Fruit fly (Drosophila melanogaster) whole organism, embryonic: ENCODE results near the gene CG16736.
A peak's percentile ranks its signal among the peaks of the same experiment; 100 is the strongest.

Experiments used
- Bgb ChIP-seq: fragments of 200-800 bp; sonication (Bioruptor generic); IDR thresholded peaks from 2 replicates; pipeline ENCODE4 v1.3.6; 2022; ENCODE audit warnings: missing biosample characterization, missing genetic modification characterization; ENCODE audit not compliant: partially characterized antibody
- CG10274 ChIP-seq: fragments of 200-800 bp; sonication (Bioruptor generic); optimal IDR thresholded peaks from 3 replicates; lab custom pipeline; 2017; ENCODE audit warnings: missing biosample characterization, mild to moderate bottlenecking, missing genetic modification characterization
- CG11504 ChIP-seq: fragments of 200-800 bp; sonication (Bioruptor generic); optimal IDR thresholded peaks from 3 replicates; lab custom pipeline; 2019; ENCODE audit warnings: missing biosample characterization, mild to moderate bottlenecking, missing genetic modification characterization, moderate library complexity
- CG13424 ChIP-seq: fragments of 200-800 bp; sonication (Bioruptor generic); optimal IDR thresholded peaks from 2 replicates; lab custom pipeline; 2019; ENCODE audit warnings: missing biosample characterization, mild to moderate bottlenecking, missing genetic modification characterization, moderate library complexity
- CG15011 ChIP-seq: fragments of 200-800 bp; sonication (Bioruptor generic); optimal IDR thresholded peaks from 3 replicates; lab custom pipeline; 2018; ENCODE audit warnings: missing biosample characterization, mild to moderate bottlenecking, missing genetic modification characterization
- CG1647 ChIP-seq: fragments of 200-800 bp; sonication (Bioruptor generic); optimal IDR thresholded peaks from 3 replicates; lab custom pipeline; 2016; ENCODE audit warnings: missing biosample characterization, missing genetic modification characterization
- CG16813 ChIP-seq: fragments of 200-800 bp; sonication (Bioruptor generic); IDR thresholded peaks from 3 replicates; pipeline ENCODE4 v1.3.6; 2022; ENCODE audit warnings: missing biosample characterization, missing genetic modification characterization; ENCODE audit not compliant: partially characterized antibody
- CG18262 ChIP-seq: fragments of 200-800 bp; optimal IDR thresholded peaks from 3 replicates; lab custom pipeline; 2019; ENCODE audit warnings: missing biosample characterization, mild to moderate bottlenecking, missing genetic modification characterization, moderate library complexity
- CG2678 ChIP-seq: fragments of 200-800 bp; sonication (Bioruptor generic); optimal IDR thresholded peaks from 3 replicates; lab custom pipeline; 2019; ENCODE audit warnings: missing biosample characterization, mild to moderate bottlenecking, missing genetic modification characterization, moderate library complexity
- CG30431 ChIP-seq: fragments of 200-800 bp; sonication (Bioruptor generic); optimal IDR thresholded peaks from 2 replicates; lab custom pipeline; 2017; ENCODE audit warnings: missing biosample characterization, missing genetic modification characterization
- CG31441 ChIP-seq: fragments of 200-800 bp; sonication (Bioruptor generic); IDR thresholded peaks from 2 replicates; pipeline ENCODE4 v1.3.6; 2022; ENCODE audit warnings: missing biosample characterization, missing genetic modification characterization
- CG3163 ChIP-seq: fragments of 200-800 bp; sonication (Bioruptor generic); optimal IDR thresholded peaks from 3 replicates; lab custom pipeline; 2016; ENCODE audit warnings: missing biosample characterization, missing genetic modification characterization
- CG32532 ChIP-seq: fragments of 200-800 bp; sonication (Bioruptor generic); IDR thresholded peaks from 2 replicates; pipeline ENCODE4 v1.3.6; 2022; ENCODE audit warnings: missing biosample characterization, missing genetic modification characterization
- CG33213 ChIP-seq: fragments of 200-800 bp; sonication (Bioruptor generic); optimal IDR thresholded peaks from 3 replicates; lab custom pipeline; 2016; ENCODE audit warnings: missing biosample characterization, missing genetic modification characterization
- CG3838 ChIP-seq: fragments of 200-800 bp; sonication (Bioruptor generic); optimal IDR thresholded peaks from 3 replicates; lab custom pipeline; 2016; ENCODE audit warnings: missing biosample characterization, missing genetic modification characterization
- CG3995 ChIP-seq: fragments of 200-800 bp; sonication (Bioruptor generic); optimal IDR thresholded peaks from 3 replicates; lab custom pipeline; 2016; ENCODE audit warnings: missing biosample characterization, missing genetic modification characterization
- CG4404 ChIP-seq: fragments of 200-800 bp; sonication (Bioruptor generic); IDR thresholded peaks from 2 replicates; pipeline ENCODE4 v1.3.6; 2022; ENCODE audit warnings: missing biosample characterization, missing genetic modification characterization
- CG4820 ChIP-seq: fragments of 200-800 bp; sonication (Bioruptor generic); optimal IDR thresholded peaks from 3 replicates; lab custom pipeline; 2016; ENCODE audit warnings: missing biosample characterization, missing genetic modification characterization
- CG7963 ChIP-seq: fragments of 200-800 bp; sonication (Bioruptor generic); IDR thresholded peaks from 3 replicates; pipeline ENCODE4 v1.3.6; 2022; ENCODE audit warnings: missing biosample characterization, missing genetic modification characterization; ENCODE audit not compliant: partially characterized antibody
- CTCF ChIP-seq: fragments of 200-800 bp; sonication (Bioruptor generic); optimal IDR thresholded peaks from 2 replicates; lab custom pipeline; 2017; ENCODE audit warnings: missing biosample characterization, mild to moderate bottlenecking, missing genetic modification characterization, moderate library complexity
- Dbx ChIP-seq: fragments of 200-800 bp; sonication (Bioruptor generic); IDR thresholded peaks from 3 replicates; pipeline ENCODE4 v1.3.6; 2022; ENCODE audit warnings: missing biosample characterization, missing genetic modification characterization
- Dfd ChIP-seq, 2 experiments: fragments of >200 bp; optimal IDR thresholded peaks; 2 replicates each; lab custom pipeline; 2017; ENCODE audit warnings: missing biosample characterization in 2 of 2, missing genetic modification characterization in 2 of 2
- Dp ChIP-seq: fragments of 200-800 bp; sonication (Bioruptor generic); optimal IDR thresholded peaks from 2 replicates; lab custom pipeline; 2018; ENCODE audit warnings: missing biosample characterization, mild to moderate bottlenecking, missing genetic modification characterization, moderate library complexity
- Hand ChIP-seq: fragments of 200-800 bp; sonication (Bioruptor generic); optimal IDR thresholded peaks from 2 replicates; lab custom pipeline; 2017; ENCODE audit warnings: mild to moderate bottlenecking, missing biosample characterization, missing genetic modification reagents, missing genetic modification characterization
- Lim3 ChIP-seq: fragments of 200-800 bp; sonication (Bioruptor generic); IDR thresholded peaks from 2 replicates; pipeline ENCODE4 v1.3.6; 2022; ENCODE audit warnings: missing biosample characterization, missing genetic modification characterization
- MBD-R2 ChIP-seq: fragments of 200-800 bp; sonication (Bioruptor generic); IDR thresholded peaks from 2 replicates; pipeline ENCODE4 v1.3.6; 2022; ENCODE audit warnings: missing biosample characterization, missing genetic modification characterization
- Med ChIP-seq: fragments of 200-800 bp; sonication (Bioruptor generic); peaks from one replicate; lab custom pipeline; 2016; ENCODE audit warnings: missing biosample characterization, missing genetic modification characterization, mild to moderate bottlenecking, inconsistent platforms, moderate library complexity
- Sox102F ChIP-seq: fragments of 200-800 bp; sonication (Bioruptor generic); optimal IDR thresholded peaks from 2 replicates; lab custom pipeline; 2018; ENCODE audit warnings: missing biosample characterization, mild to moderate bottlenecking, missing genetic modification characterization, moderate library complexity
- Tbp ChIP-seq: fragments of >200 bp; optimal IDR thresholded peaks from 2 replicates; lab custom pipeline; 2018; ENCODE audit warnings: missing biosample characterization, missing genetic modification characterization
- Usf ChIP-seq: fragments of 200-800 bp; sonication (Bioruptor generic); optimal IDR thresholded peaks from 2 replicates; lab custom pipeline; 2017; ENCODE audit warnings: missing genotype, missing biosample characterization, missing genetic modification characterization
- YL-1 ChIP-seq: fragments of 200-800 bp; sonication (Bioruptor generic); optimal IDR thresholded peaks from 3 replicates; lab custom pipeline; 2017; ENCODE audit warnings: missing biosample characterization, mild to moderate bottlenecking, missing genetic modification characterization
- cwo ChIP-seq: fragments of 200-800 bp; sonication (Bioruptor generic); optimal IDR thresholded peaks from 3 replicates; lab custom pipeline; 2017; ENCODE audit warnings: missing biosample characterization, missing genetic modification characterization, mild to moderate bottlenecking, moderate library complexity, missing genetic modification reagents
- grau ChIP-seq: fragments of 200-800 bp; optimal IDR thresholded peaks from 3 replicates; lab custom pipeline; 2019; ENCODE audit warnings: missing biosample characterization, mild to moderate bottlenecking, missing genetic modification characterization, moderate library complexity
- ken ChIP-seq: fragments of 200-800 bp; sonication (Bioruptor generic); IDR thresholded peaks from 3 replicates; pipeline ENCODE4 v1.3.6; 2022; ENCODE audit warnings: missing biosample characterization, missing genetic modification characterization
- lola ChIP-seq, 3 experiments: fragments of >200 bp in 2 of 3; fragments of 200-800 bp in 1 of 3; sonication (Bioruptor generic) in 1 of 3; optimal IDR thresholded peaks; 2 replicates each; lab custom pipeline; 2017 to 2019; ENCODE audit warnings: missing biosample characterization in 3 of 3, missing genetic modification characterization in 3 of 3, mild to moderate bottlenecking in 1 of 3, moderate library complexity in 1 of 3
- lov ChIP-seq, 2 experiments: fragments of 200-800 bp in 1 of 2; fragments of >200 bp in 1 of 2; sonication (Bioruptor generic) in 1 of 2; IDR thresholded peaks in 1 of 2; optimal IDR thresholded peaks in 1 of 2; 2 replicates in 1 of 2; 3 replicates in 1 of 2; pipeline versions ENCODE4 v1.3.6 to Lab custom; 2017 to 2022; ENCODE audit warnings: missing biosample characterization in 1 of 2, missing genetic modification characterization in 1 of 2
- mld ChIP-seq: fragments of 200-800 bp; sonication (Bioruptor generic); IDR thresholded peaks from 3 replicates; pipeline ENCODE4 v1.3.6; 2022; ENCODE audit warnings: missing biosample characterization, missing genetic modification characterization; ENCODE audit not compliant: partially characterized antibody
- nmo ChIP-seq: fragments of 200-800 bp; sonication (Bioruptor generic); optimal IDR thresholded peaks from 2 replicates; lab custom pipeline; 2018; ENCODE audit warnings: missing biosample characterization, mild to moderate bottlenecking, missing genetic modification characterization, moderate library complexity
- phol ChIP-seq: fragments of 200-800 bp; sonication (Bioruptor generic); optimal IDR thresholded peaks from 3 replicates; lab custom pipeline; 2018; ENCODE audit warnings: missing biosample characterization, mild to moderate bottlenecking, missing genetic modification characterization, moderate library complexity
- pros ChIP-seq: fragments of 200-800 bp; sonication (Bioruptor generic); optimal IDR thresholded peaks from 3 replicates; lab custom pipeline; 2019; ENCODE audit warnings: missing biosample characterization, mild to moderate bottlenecking, missing genetic modification characterization, moderate library complexity
- psq ChIP-seq: fragments of 200-800 bp; sonication (Bioruptor generic); optimal IDR thresholded peaks from 2 replicates; lab custom pipeline; 2017; ENCODE audit warnings: missing biosample characterization, missing genetic modification characterization
- rib ChIP-seq: fragments of 200-800 bp; sonication (Bioruptor generic); IDR thresholded peaks from 2 replicates; pipeline ENCODE4 v1.3.6; 2022; ENCODE audit warnings: missing biosample characterization, missing genetic modification characterization
- sd ChIP-seq: fragments of 200-800 bp; sonication (Bioruptor generic); optimal IDR thresholded peaks from 3 replicates; lab custom pipeline; 2018; ENCODE audit warnings: missing biosample characterization, mild to moderate bottlenecking, missing genetic modification characterization, moderate library complexity
- sens ChIP-seq: fragments of 200-800 bp; sonication (Bioruptor generic); peaks from one replicate; lab custom pipeline; 2016; ENCODE audit warnings: missing biosample characterization, missing genetic modification characterization
- sens-2 ChIP-seq: fragments of 200-800 bp; sonication (Bioruptor generic); IDR thresholded peaks from 2 replicates; pipeline ENCODE4 v1.3.6; 2022; ENCODE audit warnings: missing biosample characterization, missing genetic modification characterization
- sisA ChIP-seq: fragments of 200-800 bp; sonication (Bioruptor generic); IDR thresholded peaks from 2 replicates; pipeline ENCODE4 v1.3.6; 2022; ENCODE audit warnings: missing biosample characterization, missing genetic modification characterization
- tna ChIP-seq: fragments of 200-800 bp; sonication (Bioruptor generic); IDR thresholded peaks from 2 replicates; pipeline ENCODE4 v1.3.6; 2022; ENCODE audit warnings: missing biosample characterization, missing genetic modification characterization; ENCODE audit not compliant: partially characterized antibody
- trem ChIP-seq: fragments of 200-800 bp; optimal IDR thresholded peaks from 3 replicates; lab custom pipeline; 2019; ENCODE audit warnings: missing biosample characterization, mild to moderate bottlenecking, missing genetic modification characterization, moderate library complexity
- z ChIP-seq: fragments of 200-800 bp; sonication (Bioruptor generic); IDR thresholded peaks from 3 replicates; pipeline ENCODE4 v1.3.6; 2022; ENCODE audit warnings: missing biosample characterization, missing genetic modification characterization
- zen ChIP-seq: fragments of 200-800 bp; sonication (Bioruptor generic); optimal IDR thresholded peaks from 3 replicates; lab custom pipeline; 2018; ENCODE audit warnings: missing biosample characterization, mild to moderate bottlenecking, missing genetic modification characterization, moderate library complexity
- zfh2 ChIP-seq: fragments of 200-800 bp; sonication (Bioruptor generic); optimal IDR thresholded peaks from 2 replicates; lab custom pipeline; 2016; ENCODE audit warnings: missing biosample characterization, missing genetic modification characterization

CG16736 gene

DNA sequence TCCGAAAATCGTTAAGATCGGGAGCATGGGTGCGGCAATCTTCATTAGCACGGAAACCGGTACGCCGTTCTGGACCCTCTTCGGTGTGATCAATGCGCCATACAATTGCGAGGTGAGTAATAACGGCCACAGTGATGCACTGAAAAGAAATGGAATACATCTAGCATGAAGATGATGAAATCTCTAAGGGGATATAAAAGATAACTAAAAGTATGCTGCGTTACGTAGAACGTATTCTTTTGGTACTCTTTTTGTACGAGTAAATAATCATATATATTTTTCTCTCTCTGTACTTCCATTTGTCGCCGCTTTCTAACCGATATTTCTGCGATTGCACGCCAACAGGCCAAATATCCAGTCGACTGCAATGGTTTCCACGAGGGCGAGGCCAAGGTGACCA, 6.6 kb downstream of the CG16736 start (continued):
- no peak for TF ChIP-seq CG3163 (GFP tag; lab: Kevin White, UChicago)
- peak; percentile 45 for TF ChIP-seq zen
- TF ChIP-seq CG18262 (tag; lab: Kevin White, UChicago) = peak; percentile 34
- no peak for TF ChIP-seq tna
- TF ChIP-seq Hand (GFP tag; lab: Kevin White, UChicago) = no peak
- TF ChIP-seq Bgb (GFP tag; lab: Robert Waterston, UW) = no peak
- no peak for TF ChIP-seq CG16813 (GFP tag; lab: Robert Waterston, UW)
- TF ChIP-seq sd = no peak
- TF ChIP-seq CG1647 = no peak
- TF ChIP-seq nmo (GFP tag; lab: Kevin White, UChicago) = peak; percentile 32
- TF ChIP-seq CG11504 (tag; lab: Kevin White, UChicago) = no peak
- no peak for TF ChIP-seq grau (tag; lab: Kevin White, UChicago)
- TF ChIP-seq CG7963 (GFP tag; lab: Robert Waterston, UW) = no peak
- TF ChIP-seq CG10274 (GFP tag; lab: Kevin White, UChicago) = no peak
- TF ChIP-seq zfh2 (GFP tag; lab: Kevin White, UChicago) = no peak
- no peak for TF ChIP-seq CTCF
- peak; percentile 33; the same call in 1 of the 3 replicates for TF ChIP-seq ken (GFP tag; lab: Robert Waterston, UW)
- no peak for TF ChIP-seq pros
- no peak for TF ChIP-seq Dbx (GFP tag; lab: Robert Waterston, UW)
- TF ChIP-seq CG32532 = 0 out of 2 replicates have a peak, but pooled peaks have one; percentile 20
- no peak for TF ChIP-seq mld (GFP tag; lab: Robert Waterston, UW)
- TF ChIP-seq CG2678 (tag; lab: Kevin White, UChicago) = no peak
- peak; percentile 27; the same call in 1 of the 2 replicates for TF ChIP-seq sisA (GFP tag; lab: Robert Waterston, UW)
- peak; percentile 16 for TF ChIP-seq CG13424 (tag; lab: Kevin White, UChicago)
- peak; percentile 22 for TF ChIP-seq CG4820 (GFP tag; lab: Kevin White, UChicago)
- TF ChIP-seq CG15011 = no peak
- no peak for TF ChIP-seq psq (GFP tag; lab: Kevin White, UChicago)
- TF ChIP-seq sens-2 (GFP tag; lab: Robert Waterston, UW) = no peak
- no peak for TF ChIP-seq CG4404 (GFP tag; lab: Robert Waterston, UW)
- no peak for TF ChIP-seq lov (optimal IDR thresholded peaks at IDR 0.05; lab: Kevin White, UChicago)
- peak; percentile 51; the same call in 1 of the 3 replicates for TF ChIP-seq lov (GFP tag; IDR thresholded peaks at IDR 0.05; lab: Robert Waterston, UW)
- TF ChIP-seq CG3838 (GFP tag; lab: Kevin White, UChicago) = no peak
- 0 out of 2 replicates have a peak, but pooled peaks have one; percentile 36 for TF ChIP-seq CG31441 (GFP tag; lab: Robert Waterston, UW)
- peak; percentile 51 for TF ChIP-seq Sox102F
- no peak for TF ChIP-seq Dp (GFP tag; lab: Kevin White, UChicago)
- peak; percentile 78 for TF ChIP-seq sens (GFP tag; lab: Kevin White, UChicago)
- no peak for TF ChIP-seq CG3995 (GFP tag; lab: Kevin White, UChicago)
- no peak for TF ChIP-seq Usf
- peak; percentile 6 for TF ChIP-seq trem
- peak; percentile 78 for TF ChIP-seq Med
- TF ChIP-seq YL-1 (GFP tag; lab: Kevin White, UChicago) = no peak
- TF ChIP-seq Tbp = no peak
- peak; percentile 31 for TF ChIP-seq phol (tag; lab: Kevin White, UChicago)
- TF ChIP-seq CG33213 = no peak
- peak; percentile 35 for TF ChIP-seq CG30431 (GFP tag; lab: Kevin White, UChicago)
- TF ChIP-seq MBD-R2 (GFP tag; lab: Robert Waterston, UW) = no peak
- TF ChIP-seq rib (GFP tag; lab: Robert Waterston, UW) = no peak
- TF ChIP-seq lola (GFP tag; optimal IDR thresholded peaks at IDR 0.05; lab: Kevin White, UChicago) = peak in 1 of 3 experiments; percentile 33
- no peak for TF ChIP-seq Lim3 (GFP tag; lab: Robert Waterston, UW)
- no peak for TF ChIP-seq z (GFP tag; lab: Robert Waterston, UW)
- TF ChIP-seq Dfd (GFP tag; optimal IDR thresholded peaks at IDR 0.05; lab: Kevin White, UChicago) = no peak
- no peak for TF ChIP-seq cwo (GFP tag; lab: Kevin White, UChicago)
